Fruit fly (Drosophila melanogaster) whole organism, prepupa: ENCODE measurements around the gene red.
A peak's percentile ranks its signal among the peaks of the same experiment; 100 is the strongest.

Experiments used
- Blimp-1 ChIP-seq: fragments of 200-800 bp; sonication (Bioruptor generic); optimal IDR thresholded peaks from 3 replicates; lab custom pipeline; 2017; ENCODE audit warnings: missing biosample characterization, missing genetic modification characterization, mild to moderate bottlenecking, moderate library complexity, missing genetic modification reagents
- CG10669 ChIP-seq: fragments of 200-800 bp; sonication (Bioruptor generic); optimal IDR thresholded peaks from 3 replicates; lab custom pipeline; 2018; ENCODE audit warnings: missing biosample characterization, mild to moderate bottlenecking, missing genetic modification characterization, moderate library complexity
- CG11762 ChIP-seq: fragments of 200-800 bp; sonication (Bioruptor generic); optimal IDR thresholded peaks from 3 replicates; lab custom pipeline; 2016; ENCODE audit warnings: missing biosample characterization, missing genetic modification characterization; ENCODE audit not compliant: insufficient read depth
- CG15336 ChIP-seq: fragments of 200-800 bp; sonication (Bioruptor generic); IDR thresholded peaks from 2 replicates; pipeline ENCODE4 v1.3.6; 2022; ENCODE audit warnings: missing biosample characterization, missing genetic modification characterization
- CG1621 ChIP-seq: fragments of 200-800 bp; sonication (Bioruptor generic); optimal IDR thresholded peaks from 3 replicates; lab custom pipeline; 2018; ENCODE audit warnings: missing biosample characterization, mild to moderate bottlenecking, missing genetic modification characterization
- CG16779 ChIP-seq: fragments of 200-800 bp; sonication (Bioruptor generic); optimal IDR thresholded peaks from 3 replicates; lab custom pipeline; 2017; ENCODE audit warnings: missing biosample characterization, mild to moderate bottlenecking, missing genetic modification characterization
- CG3032 ChIP-seq: fragments of 200-800 bp; optimal IDR thresholded peaks from 2 replicates; lab custom pipeline; 2019; ENCODE audit warnings: missing biosample characterization, mild to moderate bottlenecking, missing genetic modification characterization, moderate library complexity
- CG32006 ChIP-seq: fragments of 200-800 bp; sonication (Bioruptor generic); optimal IDR thresholded peaks from 3 replicates; lab custom pipeline; 2017; ENCODE audit warnings: missing biosample characterization, mild to moderate bottlenecking, missing genetic modification characterization
- CG34406 ChIP-seq: fragments of 200-800 bp; sonication (Bioruptor generic); optimal IDR thresholded peaks from 3 replicates; lab custom pipeline; 2016; ENCODE audit warnings: missing biosample characterization, missing genetic modification characterization
- CG3919 ChIP-seq: fragments of 200-800 bp; sonication (Bioruptor generic); optimal IDR thresholded peaks from 3 replicates; lab custom pipeline; 2016; ENCODE audit warnings: missing biosample characterization, missing genetic modification characterization
- CG6163 ChIP-seq: fragments of 200-800 bp; sonication (Bioruptor generic); IDR thresholded peaks from 3 replicates; pipeline ENCODE4 v1.3.6; 2022; ENCODE audit warnings: missing biosample characterization, missing genetic modification characterization
- CG6276 ChIP-seq: fragments of 200-800 bp; sonication (Bioruptor generic); optimal IDR thresholded peaks from 2 replicates; lab custom pipeline; 2017; ENCODE audit warnings: missing biosample characterization, mild to moderate bottlenecking, missing genetic modification characterization
- CG6792 ChIP-seq: fragments of 200-800 bp; sonication (Bioruptor generic); optimal IDR thresholded peaks from 3 replicates; lab custom pipeline; 2016; ENCODE audit warnings: missing biosample characterization, missing genetic modification characterization
- CG6808 ChIP-seq: fragments of 200-800 bp; sonication (Bioruptor generic); optimal IDR thresholded peaks from 3 replicates; lab custom pipeline; 2017; ENCODE audit warnings: missing biosample characterization, missing genetic modification characterization, mild to moderate bottlenecking, moderate library complexity, missing genetic modification reagents
- CG6854 ChIP-seq: fragments of 200-800 bp; sonication (Bioruptor generic); optimal IDR thresholded peaks from 2 replicates; lab custom pipeline; 2017; ENCODE audit warnings: missing biosample characterization, mild to moderate bottlenecking, missing genetic modification characterization
- CG7368 ChIP-seq: fragments of 200-800 bp; sonication (Bioruptor generic); optimal IDR thresholded peaks from 3 replicates; lab custom pipeline; 2016; ENCODE audit warnings: missing biosample characterization, missing genetic modification characterization
- CG8119 ChIP-seq: fragments of 200-800 bp; sonication (Bioruptor generic); IDR thresholded peaks from 3 replicates; pipeline ENCODE4 v1.3.6; 2022; ENCODE audit warnings: missing biosample characterization, missing genetic modification characterization
- CG8319 ChIP-seq: fragments of 200-800 bp; sonication (Bioruptor generic); optimal IDR thresholded peaks from 3 replicates; lab custom pipeline; 2016; ENCODE audit warnings: missing biosample characterization, missing genetic modification characterization
- CG9139 ChIP-seq: fragments of 200-800 bp; sonication (Bioruptor generic); optimal IDR thresholded peaks from 3 replicates; lab custom pipeline; 2017; ENCODE audit warnings: missing biosample characterization, mild to moderate bottlenecking, missing genetic modification characterization
- Eip75B ChIP-seq: fragments of 200-800 bp; sonication (Bioruptor generic); optimal IDR thresholded peaks from 3 replicates; lab custom pipeline; 2016; ENCODE audit warnings: missing biosample characterization, missing genetic modification characterization
- Eip78C ChIP-seq: fragments of 200-800 bp; sonication (Bioruptor generic); peaks from one replicate; lab custom pipeline; 2016; ENCODE audit warnings: missing biosample characterization, missing genetic modification characterization
- Eip93F ChIP-seq: fragments of 200-800 bp; sonication (Bioruptor generic); optimal IDR thresholded peaks from 2 replicates; lab custom pipeline; 2016; ENCODE audit warnings: missing biosample characterization, mild to moderate bottlenecking, missing genetic modification characterization
- Ets21C ChIP-seq: fragments of 200-800 bp; sonication (Bioruptor generic); optimal IDR thresholded peaks from 3 replicates; lab custom pipeline; 2016; ENCODE audit warnings: missing biosample characterization, missing genetic modification characterization
- Gug ChIP-seq: fragments of 200-800 bp; sonication (Bioruptor generic); IDR thresholded peaks from 2 replicates; pipeline ENCODE4 v1.3.6; 2022; ENCODE audit warnings: missing biosample characterization, missing genetic modification characterization
- Hr39 ChIP-seq: fragments of 200-800 bp; sonication (Bioruptor generic); optimal IDR thresholded peaks from 2 replicates; lab custom pipeline; 2016; ENCODE audit warnings: missing biosample characterization, missing genetic modification characterization
- Hr4 ChIP-seq: fragments of 200-800 bp; sonication (Bioruptor generic); optimal IDR thresholded peaks from 3 replicates; lab custom pipeline; 2016; ENCODE audit warnings: missing biosample characterization, missing genetic modification characterization
- Lpt ChIP-seq: fragments of 200-800 bp; sonication (Bioruptor generic); optimal IDR thresholded peaks from 3 replicates; lab custom pipeline; 2016; ENCODE audit warnings: missing biosample characterization, missing genetic modification characterization
- Met ChIP-seq: fragments of 200-800 bp; sonication (Bioruptor generic); optimal IDR thresholded peaks from 3 replicates; lab custom pipeline; 2016; ENCODE audit warnings: missing biosample characterization, missing genetic modification characterization
- OdsH ChIP-seq: fragments of 200-800 bp; sonication (Bioruptor generic); optimal IDR thresholded peaks from 3 replicates; lab custom pipeline; 2016; ENCODE audit warnings: missing biosample characterization, missing genetic modification characterization
- Smox ChIP-seq: fragments of 200-800 bp; sonication (Bioruptor generic); optimal IDR thresholded peaks from 3 replicates; lab custom pipeline; 2016; ENCODE audit warnings: missing biosample characterization, missing genetic modification characterization
- Sox102F ChIP-seq: fragments of 200-800 bp; sonication (Bioruptor generic); optimal IDR thresholded peaks from 2 replicates; lab custom pipeline; 2016; ENCODE audit warnings: missing biosample characterization, mild to moderate bottlenecking, missing genetic modification characterization
- Sox14 ChIP-seq: fragments of 200-800 bp; sonication (Bioruptor generic); optimal IDR thresholded peaks from 3 replicates; lab custom pipeline; 2016; ENCODE audit warnings: missing biosample characterization, missing genetic modification characterization
- Sox15 ChIP-seq: fragments of 200-800 bp; sonication (Bioruptor generic); optimal IDR thresholded peaks from 3 replicates; lab custom pipeline; 2016; ENCODE audit warnings: missing biosample characterization, missing genetic modification characterization
- acj6 ChIP-seq: fragments of 200-800 bp; sonication (Bioruptor generic); optimal IDR thresholded peaks from 3 replicates; lab custom pipeline; 2016; ENCODE audit warnings: missing biosample characterization, missing genetic modification characterization
- cyc ChIP-seq: fragments of 200-800 bp; sonication (Bioruptor generic); optimal IDR thresholded peaks from 3 replicates; lab custom pipeline; 2016; ENCODE audit warnings: missing biosample characterization, missing genetic modification characterization
- dac ChIP-seq: fragments of 200-800 bp; sonication (Bioruptor generic); optimal IDR thresholded peaks from 2 replicates; lab custom pipeline; 2017; ENCODE audit warnings: missing biosample characterization, mild to moderate bottlenecking, missing genetic modification characterization
- dsx ChIP-seq: fragments of 200-800 bp; optimal IDR thresholded peaks from 3 replicates; lab custom pipeline; 2019; ENCODE audit warnings: missing biosample characterization, mild to moderate bottlenecking, missing genetic modification characterization, moderate library complexity; ENCODE audit not compliant: poor library complexity, severe bottlenecking
- esn ChIP-seq: fragments of 200-800 bp; sonication (Bioruptor generic); optimal IDR thresholded peaks from 2 replicates; lab custom pipeline; 2016; ENCODE audit warnings: missing biosample characterization, mild to moderate bottlenecking, missing genetic modification characterization, moderate library complexity
- fd59A ChIP-seq: fragments of 200-800 bp; sonication (Bioruptor generic); optimal IDR thresholded peaks from 2 replicates; lab custom pipeline; 2017; ENCODE audit warnings: missing biosample characterization, mild to moderate bottlenecking, missing genetic modification characterization, missing genetic modification reagents
- fd85E ChIP-seq: fragments of 200-800 bp; sonication (Bioruptor generic); optimal IDR thresholded peaks from 3 replicates; lab custom pipeline; 2016; ENCODE audit warnings: missing biosample characterization, missing genetic modification characterization
- lz ChIP-seq: fragments of 200-800 bp; sonication (Bioruptor generic); optimal IDR thresholded peaks from 3 replicates; lab custom pipeline; 2016; ENCODE audit warnings: missing biosample characterization, missing genetic modification characterization
- net ChIP-seq: fragments of 200-800 bp; sonication (Bioruptor generic); optimal IDR thresholded peaks from 3 replicates; lab custom pipeline; 2016; ENCODE audit warnings: missing biosample characterization, missing genetic modification characterization
- pdm3 ChIP-seq: fragments of 200-800 bp; sonication (Bioruptor generic); optimal IDR thresholded peaks from 3 replicates; lab custom pipeline; 2016; ENCODE audit warnings: missing biosample characterization, missing genetic modification characterization
- salr ChIP-seq, 2 experiments: fragments of 200-800 bp; sonication (Bioruptor generic); optimal IDR thresholded peaks; 3 replicates each; lab custom pipeline; 2016 to 2018; ENCODE audit warnings: missing biosample characterization in 2 of 2, missing genetic modification characterization in 2 of 2, mild to moderate bottlenecking in 1 of 2
- ss ChIP-seq, 2 experiments: fragments of 200-800 bp; sonication (Bioruptor generic); optimal IDR thresholded peaks; 2 replicates in 1 of 2; 3 replicates in 1 of 2; lab custom pipeline; 2017 to 2018; ENCODE audit warnings: mild to moderate bottlenecking in 2 of 2, missing biosample characterization in 2 of 2, missing genetic modification characterization in 2 of 2, moderate library complexity in 1 of 2
- svp ChIP-seq: fragments of 200-800 bp; sonication (Bioruptor generic); peaks from one replicate; lab custom pipeline; 2016; ENCODE audit warnings: missing biosample characterization, missing genetic modification characterization
- topi ChIP-seq: fragments of 200-800 bp; sonication (Bioruptor generic); optimal IDR thresholded peaks from 3 replicates; lab custom pipeline; 2016; ENCODE audit warnings: missing biosample characterization, missing genetic modification characterization
- vri ChIP-seq: fragments of 200-800 bp; sonication (Bioruptor generic); optimal IDR thresholded peaks from 3 replicates; lab custom pipeline; 2016; ENCODE audit warnings: missing biosample characterization, mild to moderate bottlenecking, missing genetic modification characterization

Gene red

dm6 chr3R:14291431-14291830 lies 2.6 kb downstream of the red start (continued):
- TF ChIP-seq CG11762 (GFP tag; lab: Kevin White, UChicago), result peak; percentile 73
- peak; percentile 83 for TF ChIP-seq Smox (GFP tag; lab: Kevin White, UChicago)
- peak; percentile 92 for TF ChIP-seq CG8119 (GFP tag; lab: Robert Waterston, UW)
- peak; percentile 78 to 80 for TF ChIP-seq salr (GFP tag; optimal IDR thresholded peaks at IDR 0.05; lab: Kevin White, UChicago)
- peak; percentile 74 to 80 for TF ChIP-seq ss (GFP tag; optimal IDR thresholded peaks at IDR 0.05; lab: Kevin White, UChicago)
- peak; percentile 90 for TF ChIP-seq CG6808 (GFP tag; lab: Kevin White, UChicago)
- TF ChIP-seq CG15336 (GFP tag; lab: Robert Waterston, UW), result peak; percentile 93
- TF ChIP-seq CG6276 (GFP tag; lab: Kevin White, UChicago), result peak; percentile 89
- peak; percentile 91 for TF ChIP-seq CG32006 (GFP tag; lab: Kevin White, UChicago)
- TF ChIP-seq Met (GFP tag; lab: Kevin White, UChicago), result peak; percentile 88
- peak; percentile 80 for TF ChIP-seq vri (GFP tag; lab: Kevin White, UChicago)
- TF ChIP-seq Hr39, result peak; percentile 65
- TF ChIP-seq CG6163, result peak; percentile 79; the same call in 2 of the 3 replicates
- peak; percentile 60 for TF ChIP-seq Ets21C (GFP tag; lab: Kevin White, UChicago)
- TF ChIP-seq CG3919, result peak; percentile 83
- TF ChIP-seq acj6 (GFP tag; lab: Kevin White, UChicago), result peak; percentile 80
- peak; percentile 79 for TF ChIP-seq Eip75B (GFP tag; lab: Kevin White, UChicago)
- peak; percentile 84 for TF ChIP-seq Sox102F
- TF ChIP-seq CG16779, result peak; percentile 77
- peak; percentile 78 for TF ChIP-seq topi (GFP tag; lab: Kevin White, UChicago)
- TF ChIP-seq, all 60 proteins: peak for 58

dm6 chr3R:14292307-14292711 lies 3.4 kb downstream of the red start:
- peak; percentile 67 for TF ChIP-seq esn (GFP tag; lab: Kevin White, UChicago)
- TF ChIP-seq Lpt, result peak; percentile 67
- no peak for TF ChIP-seq Eip93F
- peak; percentile 34 for TF ChIP-seq CG6792 (GFP tag; lab: Kevin White, UChicago)
- TF ChIP-seq Sox15 (GFP tag; lab: Kevin White, UChicago), result peak; percentile 24
- TF ChIP-seq CG10669 (GFP tag; lab: Kevin White, UChicago), result peak; percentile 49
- TF ChIP-seq lz, result peak; percentile 35
- TF ChIP-seq CG9139 (GFP tag; lab: Kevin White, UChicago), result no peak
- TF ChIP-seq CG34406 (GFP tag; lab: Kevin White, UChicago), result peak; percentile 50
- peak; percentile 73 for TF ChIP-seq CG6276 (GFP tag; lab: Kevin White, UChicago)
- TF ChIP-seq Sox102F, result peak; percentile 12
- peak; percentile 84 for TF ChIP-seq CG32006 (GFP tag; lab: Kevin White, UChicago)
- TF ChIP-seq Met (GFP tag; lab: Kevin White, UChicago), result peak; percentile 58
- TF ChIP-seq CG8319 (GFP tag; lab: Kevin White, UChicago), result no peak
- peak; percentile 49 for TF ChIP-seq net (GFP tag; lab: Kevin White, UChicago)
- TF ChIP-seq cyc (GFP tag; lab: Kevin White, UChicago), result peak; percentile 24
- TF ChIP-seq Blimp-1, result no peak
- peak; percentile 45 for TF ChIP-seq pdm3 (GFP tag; lab: Kevin White, UChicago)
- no peak for TF ChIP-seq vri (GFP tag; lab: Kevin White, UChicago)
- peak; percentile 41 for TF ChIP-seq CG15336 (GFP tag; lab: Robert Waterston, UW)
- TF ChIP-seq CG3032 (tag; lab: Kevin White, UChicago), result peak; percentile 53
- TF ChIP-seq Gug (GFP tag; lab: Robert Waterston, UW), result peak; percentile 22; the same call in 1 of the 2 replicates
- peak; percentile 13 for TF ChIP-seq fd85E (GFP tag; lab: Kevin White, UChicago)
- no peak for TF ChIP-seq CG6854 (GFP tag; lab: Kevin White, UChicago)
- peak; percentile 2 to 86 for TF ChIP-seq salr (GFP tag; optimal IDR thresholded peaks at IDR 0.05; lab: Kevin White, UChicago)
- TF ChIP-seq svp (GFP tag; lab: Kevin White, UChicago), result peak; percentile 69
- TF ChIP-seq CG11762 (GFP tag; lab: Kevin White, UChicago), result peak; percentile 56
- no peak for TF ChIP-seq CG1621 (tag; lab: Kevin White, UChicago)
- TF ChIP-seq Eip75B (GFP tag; lab: Kevin White, UChicago), result peak; percentile 29
- TF ChIP-seq Hr4 (GFP tag; lab: Kevin White, UChicago), result peak; percentile 66
- TF ChIP-seq OdsH (GFP tag; lab: Kevin White, UChicago), result peak; percentile 67
- TF ChIP-seq Smox (GFP tag; lab: Kevin White, UChicago), result peak; percentile 43
- peak; percentile 24 for TF ChIP-seq dsx (GFP tag; lab: Kevin White, UChicago)
- peak; percentile 91 for TF ChIP-seq Eip78C (GFP tag; lab: Kevin White, UChicago)
- no peak for TF ChIP-seq ss (GFP tag; optimal IDR thresholded peaks at IDR 0.05; lab: Kevin White, UChicago)
- TF ChIP-seq CG7368 (GFP tag; lab: Kevin White, UChicago), result no peak
- TF ChIP-seq fd59A (GFP tag; lab: Kevin White, UChicago), result peak; percentile 38
- peak; percentile 35 for TF ChIP-seq dac (GFP tag; lab: Kevin White, UChicago)
- peak; percentile 49 for TF ChIP-seq Sox14 (GFP tag; lab: Kevin White, UChicago)
- TF ChIP-seq CG6163, result no peak
